Worm (Caenorhabditis elegans): ENCODE measurements around the gene str-222.

The str-222 gene

DNA sequence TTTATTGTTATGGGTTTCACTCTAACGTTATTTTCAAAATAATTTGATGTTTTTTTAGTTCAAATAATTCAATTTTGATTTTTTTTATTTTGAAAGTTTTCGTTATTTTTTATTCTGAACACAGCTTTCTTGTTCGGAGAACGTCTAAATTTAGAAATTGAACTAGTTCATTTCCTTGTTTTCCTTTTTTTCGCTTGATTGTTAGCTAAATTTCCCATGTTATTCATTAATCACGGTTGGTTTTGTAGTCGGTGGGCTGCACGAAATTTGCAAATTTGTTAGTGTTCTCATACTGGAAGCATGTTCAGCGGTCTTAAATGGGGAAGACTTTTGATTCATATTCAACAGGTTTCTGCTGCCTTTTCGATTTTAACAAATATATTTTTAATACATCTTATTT, at the start of gene str-222:
TSS of gene str-222 (plus strand) at position 301 of the 400 bp plus-strand sequence.
- TF ChIP-seq ets-5 (GFP tag; IDR thresholded peaks at IDR 0.05): no peak
- TF ChIP-seq tbx-2 (tag; optimal IDR thresholded peaks at IDR 0.05): no peak
- TF ChIP-seq zag-1 (tag; optimal IDR thresholded peaks at IDR 0.05): no peak
- TF ChIP-seq ztf-4 (tag; optimal IDR thresholded peaks at IDR 0.05): no peak
- no peak for TF ChIP-seq egl-27 (tag; optimal IDR thresholded peaks at IDR 0.05)
- TF ChIP-seq ceh-8 (GFP tag; optimal IDR thresholded peaks at IDR 0.05): no peak
- TF ChIP-seq nhr-85 (tag): no peak
- no peak for TF ChIP-seq mep-1 (tag; optimal IDR thresholded peaks at IDR 0.05)
- TF ChIP-seq jun-1 (tag; optimal IDR thresholded peaks at IDR 0.05): no peak
- no peak for TF ChIP-seq pax-3 (tag; optimal IDR thresholded peaks at IDR 0.05)
- no peak for TF ChIP-seq dpl-1 (GFP tag; optimal IDR thresholded peaks at IDR 0.05)
- TF ChIP-seq nhr-84 (tag; optimal IDR thresholded peaks at IDR 0.05): no peak
- no peak for TF ChIP-seq zip-4 (GFP tag; optimal IDR thresholded peaks at IDR 0.05)
- TF ChIP-seq ceh-63 (GFP tag; optimal IDR thresholded peaks at IDR 0.05): no peak
- no peak for TF ChIP-seq fos-1 (tag; optimal IDR thresholded peaks at IDR 0.05)
- TF ChIP-seq snu-23 (GFP tag; optimal IDR thresholded peaks at IDR 0.05): no peak
- no peak for TF ChIP-seq nhr-71 (tag; optimal IDR thresholded peaks at IDR 0.05)

DNA sequence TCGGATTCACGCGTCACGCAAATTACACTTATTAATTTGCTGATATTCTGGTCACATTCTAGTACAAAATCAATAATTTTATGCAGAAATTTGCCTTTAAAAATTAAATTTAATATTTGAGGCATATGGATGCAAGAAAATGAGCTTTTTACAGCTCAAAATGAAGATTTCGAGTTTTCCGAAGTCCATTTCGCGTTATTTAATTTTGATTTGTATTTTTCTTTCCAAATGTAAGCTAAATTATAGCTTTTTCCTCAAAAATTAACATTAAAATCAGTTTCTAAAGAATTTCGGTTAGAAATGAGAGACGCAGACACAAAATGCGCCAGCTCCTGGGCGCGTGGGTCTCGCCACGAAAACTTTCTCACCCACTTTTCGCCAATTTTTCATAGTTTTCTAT, 49.1 kb upstream of the str-222 start, which contains the start of gene F16B4.6:
TSS of gene F16B4.6 (plus strand) at position 301 of the 400 bp plus-strand sequence.
- TF ChIP-seq dsc-1 (tag; optimal IDR thresholded peaks at IDR 0.05) (no peak), tlp-1 (tag; optimal IDR thresholded peaks at IDR 0.05) (no peak), unc-86 (tag; optimal IDR thresholded peaks at IDR 0.05) (no peak), nhr-11 (tag; optimal IDR thresholded peaks at IDR 0.05) (no peak), egl-27 (tag; optimal IDR thresholded peaks at IDR 0.05) (no peak), efl-1 (optimal IDR thresholded peaks at IDR 0.05) (no peak), efl-1 (GFP tag; optimal IDR thresholded peaks at IDR 0.05 in 1 of 2) (no peak)

DNA sequence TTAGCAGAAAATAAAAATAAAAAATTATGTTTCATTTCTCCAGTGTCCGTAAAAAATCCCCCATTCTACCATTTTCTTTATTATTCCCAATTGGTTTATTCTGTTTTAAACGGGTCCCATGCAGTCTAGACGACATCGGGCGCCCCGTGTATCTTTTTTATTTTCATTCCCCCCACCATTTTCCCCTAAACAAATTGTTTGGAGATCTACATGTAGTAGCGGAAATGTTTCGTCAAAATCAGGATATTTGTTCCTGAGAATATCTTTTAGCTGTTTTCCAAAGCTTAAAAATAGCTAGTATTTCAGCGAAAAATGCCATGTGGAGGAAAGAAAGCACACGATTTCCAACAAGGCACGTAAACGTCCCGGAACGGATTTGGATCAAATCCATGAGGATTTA, 47.8 kb upstream of the str-222 start, which contains the start of gene F16B4.5:
TSS of gene F16B4.5 (plus strand) at position 301 of the 400 bp plus-strand sequence.
- TF ChIP-seq nhr-71 (tag; optimal IDR thresholded peaks at IDR 0.05) (no peak), aly-2 (tag; optimal IDR thresholded peaks at IDR 0.05) (no peak), unc-86 (tag; optimal IDR thresholded peaks at IDR 0.05) (no peak), jun-1 (tag; optimal IDR thresholded peaks at IDR 0.05) (no peak)

DNA sequence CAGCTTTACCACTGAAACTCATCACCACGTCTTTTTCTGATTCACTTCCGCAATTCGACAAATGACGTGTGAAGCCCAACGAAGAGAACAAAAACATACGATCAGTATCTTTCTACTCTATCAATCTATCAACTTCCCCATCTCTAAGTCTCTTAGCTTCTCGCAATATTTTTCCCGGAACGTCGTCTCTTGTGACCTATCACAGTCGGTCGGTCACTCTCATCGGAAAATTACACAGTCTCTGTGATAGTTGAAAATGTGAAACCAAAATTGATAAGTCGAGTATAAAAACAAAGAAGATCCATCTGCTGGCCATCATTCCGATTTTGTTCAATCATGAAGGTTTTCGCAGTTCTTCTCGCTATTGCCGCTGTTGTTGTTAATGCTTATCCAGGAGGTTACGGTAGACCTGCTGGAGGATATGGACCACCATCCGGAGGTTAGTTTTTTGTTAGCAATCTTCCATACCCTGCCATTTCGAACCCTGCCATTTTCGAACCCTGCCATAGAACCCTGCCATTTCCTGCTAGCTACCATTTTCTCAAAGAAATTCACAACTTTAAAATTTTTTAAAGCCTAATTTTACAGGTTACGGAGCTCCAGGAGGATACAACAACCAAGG, 42.0 kb upstream of the str-222 start, which contains the start of gene F16B4.4:
TSS of gene F16B4.4 (plus strand) at position 221 of the 622 bp plus-strand sequence.
- TF ChIP-seq nhr-20 (tag; optimal IDR thresholded peaks at IDR 0.05): peak; percentile 45
- TF ChIP-seq jun-1 (tag; optimal IDR thresholded peaks at IDR 0.05): peak; percentile 30
- TF ChIP-seq sox-4 (tag; optimal IDR thresholded peaks at IDR 0.05): no peak
- no peak for TF ChIP-seq lin-14 (GFP tag; optimal IDR thresholded peaks at IDR 0.05)
- peak; percentile 74 for TF ChIP-seq nhr-85 (tag)
- no peak for TF ChIP-seq unc-98 (GFP tag; IDR thresholded peaks at IDR 0.05)
- TF ChIP-seq nhr-12 (tag; optimal IDR thresholded peaks at IDR 0.05): no peak
- TF ChIP-seq blmp-1 (tag; optimal IDR thresholded peaks at IDR 0.05): peak; percentile 75
- TF ChIP-seq dsc-1 (tag; optimal IDR thresholded peaks at IDR 0.05): no peak
- TF ChIP-seq C04F5.9 (tag; optimal IDR thresholded peaks at IDR 0.05): no peak
- peak in 1 of 2 experiments; percentile 18 for TF ChIP-seq lin-35 (GFP tag; optimal IDR thresholded peaks at IDR 0.05)
- no peak for TF ChIP-seq fos-1 (tag; optimal IDR thresholded peaks at IDR 0.05)
- TF ChIP-seq nhr-71 (tag; optimal IDR thresholded peaks at IDR 0.05): peak; percentile 17
- TF ChIP-seq nhr-11 (tag; optimal IDR thresholded peaks at IDR 0.05): no peak
- no peak for TF ChIP-seq sup-37 (GFP tag; optimal IDR thresholded peaks at IDR 0.05)
- peak; percentile 13 for TF ChIP-seq snu-23 (GFP tag; optimal IDR thresholded peaks at IDR 0.05)
- TF ChIP-seq elt-3 (tag; optimal IDR thresholded peaks at IDR 0.05): peak in 2 of 6 experiments; percentile 58 to 71

Data from whole organism, L1 larva.